Fruit fly (Drosophila melanogaster) whole organism, embryonic: Measurements from ENCODE around the gene Atg12.

Source experiments
- CG10654 ChIP-seq: fragments of 200-800 bp; sonication (Bioruptor generic); optimal IDR thresholded peaks from 2 replicates; lab custom pipeline; 2016; ENCODE audit warnings: missing biosample characterization, missing genetic modification characterization
- CG11398 ChIP-seq: fragments of 200-800 bp; sonication (Bioruptor generic); optimal IDR thresholded peaks from 2 replicates; lab custom pipeline; 2016; ENCODE audit warnings: missing biosample characterization, missing genetic modification characterization
- CG11456 ChIP-seq: fragments of 200-800 bp; sonication (Bioruptor generic); IDR thresholded peaks from 3 replicates; pipeline ENCODE4 v1.3.6; 2022; ENCODE audit warnings: missing biosample characterization, missing genetic modification characterization
- CG11504 ChIP-seq: fragments of 200-800 bp; sonication (Bioruptor generic); optimal IDR thresholded peaks from 3 replicates; lab custom pipeline; 2019; ENCODE audit warnings: missing biosample characterization, mild to moderate bottlenecking, missing genetic modification characterization, moderate library complexity
- CG12071 ChIP-seq: fragments of 200-800 bp; sonication (Bioruptor generic); optimal IDR thresholded peaks from 3 replicates; lab custom pipeline; 2018; ENCODE audit warnings: missing biosample characterization, mild to moderate bottlenecking, missing genetic modification characterization
- CG13624 ChIP-seq: fragments of 200-800 bp; sonication (Bioruptor generic); optimal IDR thresholded peaks from 2 replicates; lab custom pipeline; 2016; ENCODE audit warnings: missing biosample characterization, missing genetic modification characterization
- CG14860 ChIP-seq: fragments of 200-800 bp; sonication (Bioruptor generic); IDR thresholded peaks from 3 replicates; pipeline ENCODE4 v1.3.6; 2022; ENCODE audit warnings: missing biosample characterization, missing genetic modification characterization; ENCODE audit not compliant: partially characterized antibody
- CG15479 ChIP-seq: fragments of 200-800 bp; sonication (Bioruptor generic); optimal IDR thresholded peaks from 3 replicates; lab custom pipeline; 2019; ENCODE audit warnings: missing biosample characterization, mild to moderate bottlenecking, missing genetic modification characterization, moderate library complexity
- CG15696 ChIP-seq: fragments of 200-800 bp; sonication (Bioruptor generic); optimal IDR thresholded peaks from 2 replicates; lab custom pipeline; 2019; ENCODE audit warnings: missing biosample characterization, mild to moderate bottlenecking, missing genetic modification characterization, moderate library complexity
- CG17802 ChIP-seq: fragments of 200-800 bp; sonication (Bioruptor generic); optimal IDR thresholded peaks from 2 replicates; lab custom pipeline; 2018; ENCODE audit warnings: missing biosample characterization, mild to moderate bottlenecking, missing genetic modification characterization, moderate library complexity
- CG17912 ChIP-seq: fragments of 200-800 bp; sonication (Bioruptor generic); optimal IDR thresholded peaks from 2 replicates; lab custom pipeline; 2018; ENCODE audit warnings: missing biosample characterization, mild to moderate bottlenecking, missing genetic modification characterization
- CG2129 ChIP-seq: fragments of 200-800 bp; sonication (Bioruptor generic); IDR thresholded peaks from 2 replicates; pipeline ENCODE4 v1.3.6; 2022; ENCODE audit warnings: missing biosample characterization, missing genetic modification characterization; ENCODE audit not compliant: partially characterized antibody
- CG2202 ChIP-seq: fragments of 200-800 bp; sonication (Bioruptor generic); optimal IDR thresholded peaks from 2 replicates; lab custom pipeline; 2018; ENCODE audit warnings: missing biosample characterization, mild to moderate bottlenecking, missing genetic modification characterization
- CG3163 ChIP-seq: fragments of 200-800 bp; sonication (Bioruptor generic); optimal IDR thresholded peaks from 3 replicates; lab custom pipeline; 2016; ENCODE audit warnings: missing biosample characterization, missing genetic modification characterization
- CG32767 ChIP-seq: fragments of 200-800 bp; sonication (Bioruptor generic); IDR thresholded peaks from 2 replicates; pipeline ENCODE4 v1.3.6; 2022; ENCODE audit warnings: missing biosample characterization, missing genetic modification characterization
- CG43689 ChIP-seq: fragments of 200-800 bp; sonication (Bioruptor generic); IDR thresholded peaks from 2 replicates; pipeline ENCODE4 v1.3.6; 2022; ENCODE audit warnings: missing biosample characterization, missing genetic modification characterization
- CG6683 ChIP-seq: fragments of 200-800 bp; sonication (Bioruptor generic); optimal IDR thresholded peaks from 2 replicates; lab custom pipeline; 2017; ENCODE audit warnings: missing biosample characterization, mild to moderate bottlenecking, missing genetic modification characterization, missing genetic modification reagents
- Dfd ChIP-seq, 2 experiments: fragments of >200 bp; optimal IDR thresholded peaks; 2 replicates each; lab custom pipeline; 2017; ENCODE audit warnings: missing biosample characterization in 2 of 2, missing genetic modification characterization in 2 of 2
- Dp ChIP-seq: fragments of 200-800 bp; sonication (Bioruptor generic); optimal IDR thresholded peaks from 2 replicates; lab custom pipeline; 2018; ENCODE audit warnings: missing biosample characterization, mild to moderate bottlenecking, missing genetic modification characterization, moderate library complexity
- Eip74EF ChIP-seq, 2 experiments: fragments of 200-800 bp in 1 of 2; fragments of >200 bp in 1 of 2; sonication (Bioruptor generic) in 1 of 2; optimal IDR thresholded peaks; 2 replicates each; lab custom pipeline; 2017 to 2019; ENCODE audit warnings: missing biosample characterization in 2 of 2, missing genetic modification characterization in 2 of 2, mild to moderate bottlenecking in 1 of 2, moderate library complexity in 1 of 2
- GATAe ChIP-seq: fragments of 200-800 bp; sonication (Bioruptor generic); conservative IDR thresholded peaks from 2 replicates; pipeline ENCODE4 v1.3.6; 2022; ENCODE audit warnings: missing biosample characterization, missing genetic modification characterization
- NC2β ChIP-seq: fragments of 200-800 bp; sonication (Bioruptor generic); optimal IDR thresholded peaks from 2 replicates; lab custom pipeline; 2016; ENCODE audit warnings: missing biosample characterization, missing genetic modification characterization
- Nf-YB ChIP-seq: fragments of 200-800 bp; sonication (Bioruptor generic); optimal IDR thresholded peaks from 3 replicates; lab custom pipeline; 2019; ENCODE audit warnings: missing biosample characterization, mild to moderate bottlenecking, missing genetic modification characterization, moderate library complexity
- Oaz ChIP-seq: fragments of 200-800 bp; sonication (Bioruptor generic); IDR thresholded peaks from 2 replicates; pipeline ENCODE4 v1.3.6; 2022; ENCODE audit warnings: missing biosample characterization, missing genetic modification characterization
- Tbp ChIP-seq: fragments of >200 bp; optimal IDR thresholded peaks from 2 replicates; lab custom pipeline; 2018; ENCODE audit warnings: missing biosample characterization, missing genetic modification characterization
- Xbp1 ChIP-seq: fragments of 200-800 bp; sonication (Bioruptor generic); optimal IDR thresholded peaks from 3 replicates; lab custom pipeline; 2016; ENCODE audit warnings: missing biosample characterization, mild to moderate bottlenecking, missing genetic modification characterization
- ap ChIP-seq: fragments of 200-800 bp; sonication (Bioruptor generic); IDR thresholded peaks from 2 replicates; pipeline ENCODE4 v1.3.6; 2022; ENCODE audit warnings: missing biosample characterization, missing genetic modification characterization
- az2 ChIP-seq: fragments of 200-800 bp; sonication (Bioruptor generic); optimal IDR thresholded peaks from 3 replicates; lab custom pipeline; 2016; ENCODE audit warnings: missing biosample characterization, missing genetic modification characterization
- chm ChIP-seq: fragments of 200-800 bp; sonication (Bioruptor generic); IDR thresholded peaks from 2 replicates; pipeline ENCODE4 v1.3.6; 2022; ENCODE audit warnings: missing biosample characterization, missing genetic modification characterization
- crp ChIP-seq, 2 experiments: fragments of 200-800 bp; sonication (Bioruptor generic); optimal IDR thresholded peaks; 2 replicates in 1 of 2; 3 replicates in 1 of 2; lab custom pipeline; 2017; ENCODE audit warnings: missing biosample characterization in 2 of 2, missing genetic modification characterization in 2 of 2, mild to moderate bottlenecking in 1 of 2, moderate library complexity in 1 of 2
- ems ChIP-seq: fragments of 200-800 bp; sonication (Bioruptor generic); optimal IDR thresholded peaks from 3 replicates; lab custom pipeline; 2016; ENCODE audit warnings: missing biosample characterization, missing genetic modification characterization
- en ChIP-seq: fragments of 200-800 bp; sonication (Bioruptor generic); optimal IDR thresholded peaks from 2 replicates; lab custom pipeline; 2016; ENCODE audit warnings: missing biosample characterization, missing genetic modification characterization
- fd64A ChIP-seq: fragments of 200-800 bp; sonication (Bioruptor generic); optimal IDR thresholded peaks from 3 replicates; lab custom pipeline; 2018; ENCODE audit warnings: missing biosample characterization, mild to moderate bottlenecking, missing genetic modification characterization
- fu2 ChIP-seq: fragments of 200-800 bp; sonication (Bioruptor generic); optimal IDR thresholded peaks from 2 replicates; lab custom pipeline; 2016; ENCODE audit warnings: missing biosample characterization, missing genetic modification characterization
- grau ChIP-seq: fragments of 200-800 bp; optimal IDR thresholded peaks from 3 replicates; lab custom pipeline; 2019; ENCODE audit warnings: missing biosample characterization, mild to moderate bottlenecking, missing genetic modification characterization, moderate library complexity
- ind ChIP-seq: fragments of 200-800 bp; sonication (Bioruptor generic); optimal IDR thresholded peaks from 3 replicates; lab custom pipeline; 2016; ENCODE audit warnings: missing biosample characterization, missing genetic modification characterization
- kah ChIP-seq: fragments of 200-800 bp; sonication (Bioruptor generic); optimal IDR thresholded peaks from 2 replicates; lab custom pipeline; 2018; ENCODE audit warnings: missing biosample characterization, mild to moderate bottlenecking, missing genetic modification characterization
- lola ChIP-seq, 3 experiments: fragments of >200 bp in 2 of 3; fragments of 200-800 bp in 1 of 3; sonication (Bioruptor generic) in 1 of 3; optimal IDR thresholded peaks; 2 replicates each; lab custom pipeline; 2017 to 2019; ENCODE audit warnings: missing biosample characterization in 3 of 3, missing genetic modification characterization in 3 of 3, mild to moderate bottlenecking in 1 of 3, moderate library complexity in 1 of 3
- mirr ChIP-seq: fragments of 200-800 bp; sonication (Bioruptor generic); optimal IDR thresholded peaks from 3 replicates; lab custom pipeline; 2018; ENCODE audit warnings: missing biosample characterization, mild to moderate bottlenecking, missing genetic modification characterization
- onecut ChIP-seq: fragments of 200-800 bp; sonication (Bioruptor generic); IDR thresholded peaks from 2 replicates; pipeline ENCODE4 v1.3.6; 2022; ENCODE audit warnings: missing biosample characterization, missing genetic modification characterization
- otp ChIP-seq: fragments of 200-800 bp; sonication (Bioruptor generic); IDR thresholded peaks from 3 replicates; pipeline ENCODE4, ENCODE4 v1.3.6; 2022; ENCODE audit warnings: missing biosample characterization, missing genetic modification characterization
- pan ChIP-seq, 4 experiments: fragments of >200 bp in 3 of 4; fragments of 200-800 bp in 1 of 4; sonication (Bioruptor generic) in 1 of 4; optimal IDR thresholded peaks in 3 of 4; IDR thresholded peaks in 1 of 4; 2 replicates each; pipeline versions ENCODE4 v1.3.6 to Lab custom; 2017 to 2022; ENCODE audit warnings: missing biosample characterization in 2 of 4, missing genetic modification characterization in 2 of 4, mixed read lengths in 1 of 4
- psq ChIP-seq: fragments of 200-800 bp; sonication (Bioruptor generic); optimal IDR thresholded peaks from 2 replicates; lab custom pipeline; 2017; ENCODE audit warnings: missing biosample characterization, missing genetic modification characterization
- repo ChIP-seq: fragments of 200-800 bp; sonication (Bioruptor generic); optimal IDR thresholded peaks from 2 replicates; lab custom pipeline; 2016; ENCODE audit warnings: missing biosample characterization, missing genetic modification characterization
- slp2 ChIP-seq: fragments of 200-800 bp; sonication (Bioruptor generic); optimal IDR thresholded peaks from 2 replicates; lab custom pipeline; 2016; ENCODE audit warnings: missing biosample characterization, missing genetic modification characterization
- so ChIP-seq: fragments of 200-800 bp; sonication (Bioruptor generic); IDR thresholded peaks from 3 replicates; pipeline ENCODE4 v1.3.6; 2022; ENCODE audit warnings: missing biosample characterization, missing genetic modification characterization
- ssp ChIP-seq: fragments of 200-800 bp; sonication (Bioruptor generic); IDR thresholded peaks from 2 replicates; pipeline ENCODE4 v1.3.6; 2022; ENCODE audit warnings: missing biosample characterization, missing genetic modification characterization
- trem ChIP-seq: fragments of 200-800 bp; optimal IDR thresholded peaks from 3 replicates; lab custom pipeline; 2019; ENCODE audit warnings: missing biosample characterization, mild to moderate bottlenecking, missing genetic modification characterization, moderate library complexity

Atg12 gene

dm6 chr3L:12138113-12138899, 1.5 kb downstream of the Atg12 start, which contains the start of the genes ND-SGDH and RhoGAP68F (continued):
- TF ChIP-seq CG17912 (GFP tag; lab: Kevin White, UChicago): no peak
- TF ChIP-seq CG10654 (GFP tag; lab: Kevin White, UChicago): peak; percentile 68
- peak; percentile 50; the same call in 1 of the 3 replicates for TF ChIP-seq so (GFP tag; lab: Robert Waterston, UW)
- no peak for TF ChIP-seq GATAe
- TF ChIP-seq lola (GFP tag; optimal IDR thresholded peaks at IDR 0.05; lab: Kevin White, UChicago): peak in 1 of 3 experiments; percentile 81
- peak; percentile 34 for TF ChIP-seq onecut (GFP tag; lab: Robert Waterston, UW)
- peak; percentile 87 for TF ChIP-seq ssp
- TF ChIP-seq Tbp (GFP tag; lab: Kevin White, UChicago): no peak
- TF ChIP-seq CG2202 (tag; lab: Kevin White, UChicago): peak; percentile 21
- TF ChIP-seq ap (GFP tag; lab: Robert Waterston, UW): no peak
- peak; percentile 66 for TF ChIP-seq ems
- peak; percentile 20 for TF ChIP-seq CG6683 (GFP tag; lab: Kevin White, UChicago)
- TF ChIP-seq trem (tag; lab: Kevin White, UChicago): peak; percentile 76
- TF ChIP-seq CG11504 (tag; lab: Kevin White, UChicago): peak; percentile 79
- TF ChIP-seq CG2129 (GFP tag; lab: Robert Waterston, UW): peak; percentile 84
- TF ChIP-seq Oaz (GFP tag; lab: Robert Waterston, UW): peak; percentile 52; the same call in 1 of the 2 replicates
- no peak for TF ChIP-seq CG43689 (GFP tag; lab: Robert Waterston, UW)
- peak in 1 of 2 experiments; percentile 28 for TF ChIP-seq Eip74EF (GFP tag; optimal IDR thresholded peaks at IDR 0.05; lab: Kevin White, UChicago)
- no peak; the same call in 2 of the 3 replicates for TF ChIP-seq CG11456
- TF ChIP-seq CG12071 (GFP tag; lab: Kevin White, UChicago): no peak
- TF ChIP-seq psq (GFP tag; lab: Kevin White, UChicago): peak; percentile 7
- TF ChIP-seq Dfd (GFP tag; optimal IDR thresholded peaks at IDR 0.05; lab: Kevin White, UChicago): no peak
- TF ChIP-seq kah (GFP tag; lab: Kevin White, UChicago): no peak
- peak; percentile 34 for TF ChIP-seq fu2 (GFP tag; lab: Kevin White, UChicago)
- peak; percentile 96 for TF ChIP-seq CG14860 (GFP tag; lab: Robert Waterston, UW)
- peak in 1 of 2 experiments; percentile 40 for TF ChIP-seq crp (GFP tag; optimal IDR thresholded peaks at IDR 0.05; lab: Kevin White, UChicago)
- peak; percentile 8 for TF ChIP-seq Dp
- no peak for TF ChIP-seq repo (GFP tag; lab: Kevin White, UChicago)
- TF ChIP-seq pan (optimal IDR thresholded peaks at IDR 0.05; lab: Kevin White, UChicago): no peak
- TF ChIP-seq pan (GFP tag; optimal IDR thresholded peaks at IDR 0.05 in 1 of 2, IDR thresholded peaks at IDR 0.05 in 1 of 2): peak in 1 of 2 experiments; percentile 51
- peak; percentile 77 for TF ChIP-seq grau (tag; lab: Kevin White, UChicago)
- TF ChIP-seq slp2 (GFP tag; lab: Kevin White, UChicago): peak; percentile 58
- peak; percentile 42 for TF ChIP-seq CG11398 (GFP tag; lab: Kevin White, UChicago)
- peak; percentile 17 for TF ChIP-seq CG17802
- TF ChIP-seq otp (GFP tag; lab: Robert Waterston, UW): 0 out of 3 replicates have a peak, but pooled peaks have one; percentile 20
- peak; percentile 48 for TF ChIP-seq NC2β (GFP tag; lab: Kevin White, UChicago)
- peak; percentile 39 for TF ChIP-seq Nf-YB (GFP tag; lab: Kevin White, UChicago)
- TF ChIP-seq ind (GFP tag; lab: Kevin White, UChicago): peak; percentile 83
- no peak for TF ChIP-seq fd64A (GFP tag; lab: Kevin White, UChicago)
- peak; percentile 72 for TF ChIP-seq az2 (GFP tag; lab: Kevin White, UChicago)
- peak; percentile 52 for TF ChIP-seq CG32767 (GFP tag; lab: Robert Waterston, UW)
- TF ChIP-seq chm (GFP tag; lab: Robert Waterston, UW): no peak
- peak; percentile 83 for TF ChIP-seq Xbp1
- no peak for TF ChIP-seq CG3163 (GFP tag; lab: Kevin White, UChicago)
- TF ChIP-seq CG15479 (GFP tag; lab: Kevin White, UChicago): no peak
- TF ChIP-seq mirr (GFP tag; lab: Kevin White, UChicago): no peak
- peak; percentile 3 for TF ChIP-seq en (GFP tag; lab: Kevin White, UChicago)
- peak; percentile 69 for TF ChIP-seq CG13624 (GFP tag; lab: Kevin White, UChicago)
- TF ChIP-seq CG15696 (tag; lab: Kevin White, UChicago): peak; percentile 77
